Fruit fly (Drosophila melanogaster) whole organism, adult: ENCODE measurements around the gene Rcd-1.

Experiments used
- CG11617 ChIP-seq: fragments of 200-800 bp; sonication (Bioruptor generic); optimal IDR thresholded peaks from 2 replicates; lab custom pipeline; 2017; ENCODE audit warnings: mild to moderate bottlenecking, missing biosample characterization, missing genetic modification reagents, missing genetic modification characterization
- CG12768 ChIP-seq: fragments of 200-800 bp; sonication (Bioruptor generic); optimal IDR thresholded peaks from 2 replicates; lab custom pipeline; 2017; ENCODE audit warnings: missing biosample characterization, missing genetic modification characterization, mild to moderate bottlenecking, moderate library complexity, missing genetic modification reagents
- CG14711 ChIP-seq: fragments of 200-800 bp; sonication (Bioruptor generic); optimal IDR thresholded peaks from 2 replicates; lab custom pipeline; 2018; ENCODE audit warnings: missing biosample characterization, mild to moderate bottlenecking, missing genetic modification characterization, moderate library complexity
- CG1620 ChIP-seq: fragments of 200-800 bp; sonication (Bioruptor generic); optimal IDR thresholded peaks from 2 replicates; lab custom pipeline; 2016; ENCODE audit warnings: missing biosample characterization, missing genetic modification characterization
- CG33017 ChIP-seq: fragments of 200-800 bp; sonication (Bioruptor generic); optimal IDR thresholded peaks from 2 replicates; lab custom pipeline; 2018; ENCODE audit warnings: missing biosample characterization, mild to moderate bottlenecking, missing genetic modification characterization, moderate library complexity
- CG5204 ChIP-seq: fragments of 200-800 bp; sonication (Bioruptor generic); optimal IDR thresholded peaks from 2 replicates; lab custom pipeline; 2016; ENCODE audit warnings: missing biosample characterization, missing genetic modification characterization
- CG7045 ChIP-seq: fragments of 200-800 bp; sonication (Bioruptor generic); optimal IDR thresholded peaks from 2 replicates; lab custom pipeline; 2017; ENCODE audit warnings: missing biosample characterization, mild to moderate bottlenecking, missing genetic modification characterization
- CG7101 ChIP-seq: fragments of 200-800 bp; sonication (Bioruptor generic); optimal IDR thresholded peaks from 2 replicates; lab custom pipeline; 2018; ENCODE audit warnings: missing biosample characterization, mild to moderate bottlenecking, missing genetic modification characterization, moderate library complexity
- Clk ChIP-seq: fragments of 200-800 bp; sonication (Bioruptor generic); optimal IDR thresholded peaks from 2 replicates; lab custom pipeline; 2017; ENCODE audit warnings: missing biosample characterization, missing genetic modification characterization
- Crg-1 ChIP-seq: fragments of 200-800 bp; sonication (Bioruptor generic); optimal IDR thresholded peaks from 2 replicates; lab custom pipeline; 2016; ENCODE audit warnings: missing biosample characterization, missing genetic modification characterization
- Hr96 ChIP-seq: fragments of 200-800 bp; sonication (Bioruptor generic); optimal IDR thresholded peaks from 2 replicates; lab custom pipeline; 2016; ENCODE audit warnings: missing biosample characterization, missing genetic modification characterization
- Mnt ChIP-seq: fragments of 200-800 bp; sonication (Bioruptor generic); optimal IDR thresholded peaks from 2 replicates; lab custom pipeline; 2016; ENCODE audit warnings: missing biosample characterization, mild to moderate bottlenecking, missing genetic modification characterization
- bab1 ChIP-seq: fragments of 200-800 bp; sonication (Bioruptor generic); optimal IDR thresholded peaks from 3 replicates; lab custom pipeline; 2019; ENCODE audit warnings: missing biosample characterization, mild to moderate bottlenecking, missing genetic modification characterization, moderate library complexity
- cic ChIP-seq: fragments of 200-800 bp; sonication (Bioruptor generic); optimal IDR thresholded peaks from 2 replicates; lab custom pipeline; 2017; ENCODE audit warnings: missing biosample characterization, mild to moderate bottlenecking, missing genetic modification characterization, moderate library complexity
- cnc ChIP-seq, 2 experiments: fragments of >200 bp; optimal IDR thresholded peaks; 2 replicates each; lab custom pipeline; 2017
- kay ChIP-seq: fragments of 200-800 bp; sonication (Bioruptor generic); peaks from one replicate; lab custom pipeline; 2016; ENCODE audit warnings: missing biosample characterization, missing genetic modification characterization, borderline replicate concordance
- ovo ChIP-seq: fragments of 200-800 bp; sonication (Bioruptor generic); optimal IDR thresholded peaks from 2 replicates; lab custom pipeline; 2016; ENCODE audit warnings: missing biosample characterization, missing genetic modification characterization
- pad ChIP-seq: fragments of 200-800 bp; sonication (Bioruptor generic); optimal IDR thresholded peaks from 3 replicates; lab custom pipeline; 2017; ENCODE audit warnings: missing biosample characterization, missing genetic modification characterization, mild to moderate bottlenecking, moderate library complexity, missing genetic modification reagents
- tj ChIP-seq: fragments of 200-800 bp; sonication (Bioruptor generic); optimal IDR thresholded peaks from 3 replicates; lab custom pipeline; 2017; ENCODE audit warnings: missing biosample characterization, mild to moderate bottlenecking, missing genetic modification characterization, moderate library complexity
- toe ChIP-seq: fragments of 200-800 bp; sonication (Bioruptor generic); optimal IDR thresholded peaks from 2 replicates; lab custom pipeline; 2016; ENCODE audit warnings: missing biosample characterization, missing genetic modification characterization

Gene Rcd-1

dm6 chrX:19665684-19666141 lies 27.1 kb downstream of the Rcd-1 start:
- peak; percentile 72 for TF ChIP-seq Mnt
- TF ChIP-seq CG7101 (tag; lab: Kevin White, UChicago) = peak; percentile 31
- peak; percentile 72 for TF ChIP-seq bab1 (GFP tag; lab: Kevin White, UChicago)
- no peak for TF ChIP-seq CG5204 (GFP tag; lab: Kevin White, UChicago)
- TF ChIP-seq Clk = no peak
- TF ChIP-seq Hr96 = peak; percentile 43
- TF ChIP-seq kay = no peak
- TF ChIP-seq CG33017 (tag; lab: Kevin White, UChicago) = no peak
- peak; percentile 49 for TF ChIP-seq CG1620 (GFP tag; lab: Kevin White, UChicago)
- TF ChIP-seq CG12768 (GFP tag; lab: Kevin White, UChicago) = peak; percentile 28
- no peak for TF ChIP-seq Crg-1 (GFP tag; lab: Kevin White, UChicago)
- peak; percentile 2 for TF ChIP-seq toe (GFP tag; lab: Kevin White, UChicago)
- peak; percentile 24 for TF ChIP-seq CG11617 (GFP tag; lab: Kevin White, UChicago)
- TF ChIP-seq cic (GFP tag; lab: Kevin White, UChicago) = peak; percentile 99
- peak; percentile 48 for TF ChIP-seq tj (GFP tag; lab: Kevin White, UChicago)

dm6 chrX:19666991-19667409 lies 28.4 kb downstream of the Rcd-1 start, which contains the start of gene Zw:
Gene Zw (plus strand): TSS chrX:19667252.
- TF ChIP-seq pad (GFP tag; lab: Kevin White, UChicago) (peak; percentile 51), tj (GFP tag; lab: Kevin White, UChicago) (peak; percentile 71), bab1 (GFP tag; lab: Kevin White, UChicago) (peak; percentile 68), Hr96 (peak; percentile 79), Mnt (peak; percentile 69), CG14711 (tag; lab: Kevin White, UChicago) (peak; percentile 43), CG7101 (tag; lab: Kevin White, UChicago) (peak; percentile 63), CG11617 (GFP tag; lab: Kevin White, UChicago) (peak; percentile 25), CG1620 (GFP tag; lab: Kevin White, UChicago) (peak; percentile 80), Crg-1 (GFP tag; lab: Kevin White, UChicago) (no peak), kay (peak; percentile 61), ovo (GFP tag; lab: Kevin White, UChicago) (no peak), toe (GFP tag; lab: Kevin White, UChicago) (peak; percentile 35), CG7045 (peak; percentile 24), CG12768 (GFP tag; lab: Kevin White, UChicago) (peak; percentile 45), CG33017 (tag; lab: Kevin White, UChicago) (no peak), cic (GFP tag; lab: Kevin White, UChicago) (peak; percentile 84), cnc (optimal IDR thresholded peaks at IDR 0.05; lab: Kevin White, UChicago) (no peak), Clk (peak; percentile 8), CG5204 (GFP tag; lab: Kevin White, UChicago) (peak; percentile 46)

dm6 chrX:19667444-19668104 lies 29.0 kb downstream of the Rcd-1 start:
- no peak for TF ChIP-seq bab1 (GFP tag; lab: Kevin White, UChicago)
- peak; percentile 11 for TF ChIP-seq cic (GFP tag; lab: Kevin White, UChicago)
- TF ChIP-seq CG11617 (GFP tag; lab: Kevin White, UChicago) = no peak

dm6 chrX:19668405-19668804 lies 29.8 kb downstream of the Rcd-1 start:
- peak; percentile 98 for TF ChIP-seq Hr96
- TF ChIP-seq CG5204 (GFP tag; lab: Kevin White, UChicago) = peak; percentile 95
- TF ChIP-seq CG7045 = peak; percentile 91
- TF ChIP-seq pad (GFP tag; lab: Kevin White, UChicago) = peak; percentile 83
- peak; percentile 96 for TF ChIP-seq CG1620 (GFP tag; lab: Kevin White, UChicago)
- TF ChIP-seq ovo (GFP tag; lab: Kevin White, UChicago) = peak; percentile 91
- peak; percentile 44 for TF ChIP-seq cic (GFP tag; lab: Kevin White, UChicago)
- TF ChIP-seq bab1 (GFP tag; lab: Kevin White, UChicago) = peak; percentile 90
- peak; percentile 98 for TF ChIP-seq CG7101 (tag; lab: Kevin White, UChicago)
- peak; percentile 81 for TF ChIP-seq tj (GFP tag; lab: Kevin White, UChicago)
- peak; percentile 88 for TF ChIP-seq CG14711 (tag; lab: Kevin White, UChicago)
- TF ChIP-seq CG33017 (tag; lab: Kevin White, UChicago) = peak; percentile 93
- peak; percentile 99 for TF ChIP-seq kay
- TF ChIP-seq Clk = peak; percentile 84
- TF ChIP-seq toe (GFP tag; lab: Kevin White, UChicago) = peak; percentile 91
- TF ChIP-seq CG11617 (GFP tag; lab: Kevin White, UChicago) = peak; percentile 94
- TF ChIP-seq cnc (optimal IDR thresholded peaks at IDR 0.05; lab: Kevin White, UChicago) = no peak
- peak; percentile 94 for TF ChIP-seq Mnt
- TF ChIP-seq Crg-1 (GFP tag; lab: Kevin White, UChicago) = peak; percentile 93
- peak; percentile 96 for TF ChIP-seq CG12768 (GFP tag; lab: Kevin White, UChicago)

dm6 chrX:19675662-19676061 lies 37.1 kb downstream of the Rcd-1 start, which contains the start of gene et:
Gene et (minus strand): TSS chrX:19675891.
- TF ChIP-seq ovo (GFP tag; lab: Kevin White, UChicago) = no peak

dm6 chrX:19679207-19679606 lies 40.6 kb downstream of the Rcd-1 start:
- TF ChIP-seq CG7101 (tag; lab: Kevin White, UChicago) (no peak), tj (GFP tag; lab: Kevin White, UChicago) (no peak), CG11617 (GFP tag; lab: Kevin White, UChicago) (no peak), pad (GFP tag; lab: Kevin White, UChicago) (no peak), Hr96 (no peak), CG12768 (GFP tag; lab: Kevin White, UChicago) (no peak), CG7045 (no peak), CG33017 (tag; lab: Kevin White, UChicago) (no peak)
